Worm (Caenorhabditis elegans) whole organism, late embryonic: ENCODE measurements around the gene F21C10.11.

Source experiments
- F13H6.1 ChIP-seq: sonication (generic microtip); optimal IDR thresholded peaks from 2 replicates; lab custom pipeline; 2016; ENCODE audit warnings: missing genetic modification characterization, missing compliant biosample characterization
- K02D7.2 ChIP-seq: sonication (generic microtip); optimal IDR thresholded peaks from 2 replicates; lab custom pipeline; 2017; ENCODE audit warnings: mild to moderate bottlenecking, missing genetic modification characterization, missing compliant biosample characterization
- K09A11.1 ChIP-seq: sonication (generic microtip); optimal IDR thresholded peaks from 2 replicates; lab custom pipeline; 2017; ENCODE audit warnings: antibody characterized with exemption, mild to moderate bottlenecking, missing genetic modification characterization, missing compliant biosample characterization; ENCODE audit not compliant: insufficient read depth
- T23F11.4 ChIP-seq: fragments of 200-800 bp; sonication (Bioruptor generic); optimal IDR thresholded peaks from 2 replicates; lab custom pipeline; 2018; ENCODE audit warnings: mild to moderate bottlenecking, missing genetic modification characterization, missing compliant biosample characterization
- Y22D7AL.16 ChIP-seq: sonication (generic microtip); optimal IDR thresholded peaks from 2 replicates; lab custom pipeline; 2016; ENCODE audit warnings: missing genetic modification characterization, missing compliant biosample characterization
- ahr-1 ChIP-seq: sonication (generic microtip); optimal IDR thresholded peaks from 2 replicates; lab custom pipeline; 2016; ENCODE audit warnings: missing genetic modification characterization, missing compliant biosample characterization
- ama-1 ChIP-seq: fragments of 150-350 bp; optimal IDR thresholded peaks from 2 replicates; lab custom pipeline; 2014
- ceh-18 ChIP-seq: sonication (generic microtip); optimal IDR thresholded peaks from 2 replicates; lab custom pipeline; 2016; ENCODE audit warnings: missing genetic modification characterization, missing compliant biosample characterization
- ceh-19 ChIP-seq: fragments of 200-800 bp; sonication (Bioruptor generic); optimal IDR thresholded peaks from 2 replicates; lab custom pipeline; 2018; ENCODE audit warnings: mild to moderate bottlenecking, missing genetic modification characterization, missing compliant biosample characterization
- ceh-22 ChIP-seq: sonication (generic microtip); optimal IDR thresholded peaks from 2 replicates; lab custom pipeline; 2017; ENCODE audit warnings: missing biosample characterization, missing genetic modification characterization
- ceh-24 ChIP-seq: sonication (generic microtip); optimal IDR thresholded peaks from 2 replicates; lab custom pipeline; 2016; ENCODE audit warnings: mild to moderate bottlenecking, missing genetic modification characterization, missing compliant biosample characterization
- ceh-31 ChIP-seq: sonication (generic microtip); optimal IDR thresholded peaks from 2 replicates; lab custom pipeline; 2016; ENCODE audit warnings: missing genetic modification characterization, missing compliant biosample characterization
- ceh-34 ChIP-seq: sonication (generic microtip); optimal IDR thresholded peaks from 2 replicates; lab custom pipeline; 2016; ENCODE audit warnings: mild to moderate bottlenecking, missing genetic modification characterization, missing compliant biosample characterization
- ceh-6 ChIP-seq: fragments of 200-800 bp; sonication (Bioruptor generic); optimal IDR thresholded peaks from 2 replicates; lab custom pipeline; 2018; ENCODE audit warnings: mild to moderate bottlenecking, missing genetic modification characterization, missing compliant biosample characterization
- dve-1 ChIP-seq: sonication (generic microtip); optimal IDR thresholded peaks from 2 replicates; lab custom pipeline; 2017; ENCODE audit warnings: antibody characterized with exemption, mild to moderate bottlenecking, missing genetic modification characterization, missing compliant biosample characterization
- ets-4 ChIP-seq: sonication (generic microtip); optimal IDR thresholded peaks from 2 replicates; lab custom pipeline; 2016; ENCODE audit warnings: missing genetic modification characterization, missing compliant biosample characterization
- fax-1 ChIP-seq: sonication (generic microtip); optimal IDR thresholded peaks from 2 replicates; lab custom pipeline; 2016; ENCODE audit warnings: missing genotype, missing genetic modification characterization, missing compliant biosample characterization
- fkh-10 ChIP-seq: fragments of 150-350 bp; optimal IDR thresholded peaks from 2 replicates; lab custom pipeline; 2014; ENCODE audit warnings: missing biosample characterization, missing genetic modification reagents, missing genetic modification characterization
- fkh-6 ChIP-seq: sonication (generic microtip); optimal IDR thresholded peaks from 2 replicates; lab custom pipeline; 2016; ENCODE audit warnings: missing genetic modification characterization, missing compliant biosample characterization
- hlh-13 ChIP-seq: fragments of 200-800 bp; sonication (Bioruptor generic); optimal IDR thresholded peaks from 2 replicates; lab custom pipeline; 2018; ENCODE audit warnings: mild to moderate bottlenecking, missing genetic modification characterization, missing compliant biosample characterization
- hlh-30 ChIP-seq: sonication (generic microtip); optimal IDR thresholded peaks from 2 replicates; lab custom pipeline; 2017; ENCODE audit warnings: antibody characterized with exemption, missing genetic modification characterization, missing compliant biosample characterization; ENCODE audit not compliant: insufficient read depth
- hlh-6 ChIP-seq: sonication (generic microtip); optimal IDR thresholded peaks from 2 replicates; lab custom pipeline; 2016; ENCODE audit warnings: missing genotype, missing genetic modification characterization, missing compliant biosample characterization
- lim-6 ChIP-seq: sonication (generic microtip); optimal IDR thresholded peaks from 2 replicates; lab custom pipeline; 2016; ENCODE audit warnings: missing genetic modification characterization, missing compliant biosample characterization
- mec-3 ChIP-seq: sonication (generic microtip); optimal IDR thresholded peaks from 2 replicates; lab custom pipeline; 2016; ENCODE audit warnings: borderline replicate concordance, missing genetic modification characterization, missing compliant biosample characterization
- nhr-232 ChIP-seq: sonication (generic microtip); optimal IDR thresholded peaks from 2 replicates; lab custom pipeline; 2016; ENCODE audit warnings: missing genetic modification characterization, missing compliant biosample characterization
- npax-4 ChIP-seq: sonication (generic microtip); optimal IDR thresholded peaks from 2 replicates; lab custom pipeline; 2016; ENCODE audit warnings: missing genetic modification characterization, missing compliant biosample characterization
- pat-9 ChIP-seq: fragments of 200-800 bp; sonication (Bioruptor generic); optimal IDR thresholded peaks from 2 replicates; lab custom pipeline; 2018; ENCODE audit warnings: mild to moderate bottlenecking, missing genetic modification characterization, moderate library complexity, missing compliant biosample characterization
- pha-4 ChIP-seq: fragments of 150-350 bp; optimal IDR thresholded peaks from 2 replicates; lab custom pipeline; 2018; ENCODE audit warnings: missing biosample characterization, missing genetic modification reagents, missing genetic modification characterization
- pros-1 ChIP-seq: fragments of 150-350 bp; optimal IDR thresholded peaks from 2 replicates; lab custom pipeline; 2014; ENCODE audit warnings: missing biosample characterization, missing genetic modification reagents, missing genetic modification characterization
- ref-2 ChIP-seq: sonication (generic microtip); optimal IDR thresholded peaks from 2 replicates; lab custom pipeline; 2016; ENCODE audit warnings: missing genetic modification characterization, missing compliant biosample characterization
- rnt-1 ChIP-seq: sonication (generic microtip); optimal IDR thresholded peaks from 2 replicates; lab custom pipeline; 2016; ENCODE audit warnings: missing genetic modification characterization, missing compliant biosample characterization
- sox-2 ChIP-seq: fragments of 200-800 bp; sonication (Bioruptor generic); IDR thresholded peaks from 2 replicates; pipeline ENCODE4 v1.3.6; 2022; ENCODE audit warnings: missing genetic modification reagents, missing genetic modification characterization, missing compliant biosample characterization
- sox-4 ChIP-seq: sonication (generic microtip); optimal IDR thresholded peaks from 2 replicates; lab custom pipeline; 2017; ENCODE audit warnings: mild to moderate bottlenecking, missing genetic modification characterization, inconsistent platforms, missing compliant biosample characterization
- syd-9 ChIP-seq: sonication (generic microtip); optimal IDR thresholded peaks from 2 replicates; lab custom pipeline; 2016; ENCODE audit warnings: mild to moderate bottlenecking, missing genetic modification characterization, moderate library complexity, missing compliant biosample characterization
- tbx-2 ChIP-seq: sonication (generic microtip); optimal IDR thresholded peaks from 2 replicates; lab custom pipeline; 2016; ENCODE audit warnings: missing genetic modification characterization, missing compliant biosample characterization
- unc-3 ChIP-seq, 2 experiments: fragments of 200-800 bp in 1 of 2; sonication (Bioruptor generic) in 1 of 2; sonication (generic microtip) in 1 of 2; conservative IDR thresholded peaks in 1 of 2; optimal IDR thresholded peaks in 1 of 2; 2 replicates each; pipeline versions ENCODE4 v1.3.6 to Lab custom; 2016 to 2022; ENCODE audit warnings: missing compliant biosample characterization in 2 of 2, missing genetic modification characterization in 2 of 2, missing genetic modification reagents in 1 of 2
- zip-5 ChIP-seq: sonication (generic microtip); optimal IDR thresholded peaks from 2 replicates; lab custom pipeline; 2016; ENCODE audit warnings: missing genetic modification characterization, missing compliant biosample characterization
- ztf-16 ChIP-seq: sonication (generic microtip); optimal IDR thresholded peaks from 2 replicates; lab custom pipeline; 2017; ENCODE audit warnings: missing genetic modification characterization, missing compliant biosample characterization

The F21C10.11 gene

ce11 chrV:9132043-9132442, 8.8 kb downstream of the F21C10.11 start, which contains the start of gene F21C10.1:
TSS of gene F21C10.1 (plus strand) at chrV:9132343.
- no peak for TF ChIP-seq hlh-6 (tag; lab: Kevin White, UChicago)
- TF ChIP-seq sox-4 = no peak
- no peak for TF ChIP-seq rnt-1
- no peak for TF ChIP-seq ztf-16
- no peak for TF ChIP-seq ceh-22 (tag; lab: Kevin White, UChicago)
- TF ChIP-seq npax-4 = no peak
- TF ChIP-seq dve-1 (tag; lab: Kevin White, UChicago) = no peak
- TF ChIP-seq ceh-31 (tag; lab: Kevin White, UChicago) = no peak
- TF ChIP-seq hlh-30 = no peak
- TF ChIP-seq tbx-2 (tag; lab: Kevin White, UChicago) = no peak
- no peak for TF ChIP-seq lim-6
- TF ChIP-seq K02D7.2 (tag; lab: Kevin White, UChicago) = no peak
- no peak for TF ChIP-seq ceh-34 (tag; lab: Kevin White, UChicago)

ce11 chrV:9133950-9134349, 10.7 kb downstream of the F21C10.11 start, which contains the start of gene B0222.1:
TSS of gene B0222.1 (plus strand) at chrV:9134255.
- TF ChIP-seq ceh-34 (tag; lab: Kevin White, UChicago) (no peak), syd-9 (tag; lab: Kevin White, UChicago) (no peak), Y22D7AL.16 (tag; lab: Kevin White, UChicago) (no peak), npax-4 (no peak), K09A11.1 (tag; lab: Kevin White, UChicago) (no peak), tbx-2 (tag; lab: Kevin White, UChicago) (no peak), fax-1 (tag; lab: Kevin White, UChicago) (no peak), ceh-24 (no peak), ahr-1 (tag; lab: Kevin White, UChicago) (no peak), lim-6 (no peak), ama-1 (lab: Kevin White, UChicago) (no peak), ceh-19 (GFP tag; lab: Kevin White, UChicago) (no peak), zip-5 (no peak), ets-4 (tag; lab: Kevin White, UChicago) (no peak), fkh-6 (tag; lab: Kevin White, UChicago) (no peak), nhr-232 (tag; lab: Kevin White, UChicago) (no peak)

ce11 chrV:9137618-9138017, 14.3 kb downstream of the F21C10.11 start, which contains the start of gene pitr-2:
TSS of gene pitr-2 (minus strand) at chrV:9137718.
- TF ChIP-seq hlh-13 (GFP tag; lab: Kevin White, UChicago) = no peak
- no peak for TF ChIP-seq F13H6.1 (tag; lab: Kevin White, UChicago)
- no peak for TF ChIP-seq pros-1 (tag; lab: Kevin White, UChicago)
- TF ChIP-seq fkh-10 = no peak
- no peak for TF ChIP-seq sox-2 (GFP tag; lab: Robert Waterston, UW)
- no peak for TF ChIP-seq hlh-30
- no peak for TF ChIP-seq T23F11.4 (GFP tag; lab: Kevin White, UChicago)
- no peak for TF ChIP-seq sox-4
- no peak for TF ChIP-seq ceh-6 (GFP tag; lab: Kevin White, UChicago)
- no peak for TF ChIP-seq mec-3
- no peak for TF ChIP-seq ama-1 (lab: Kevin White, UChicago)
- TF ChIP-seq ceh-18 (tag; lab: Kevin White, UChicago) = no peak
- TF ChIP-seq rnt-1 = no peak
- TF ChIP-seq pha-4 (tag; lab: Kevin White, UChicago) = no peak
- TF ChIP-seq unc-3 (GFP tag; conservative IDR thresholded peaks at IDR 0.05; lab: Robert Waterston, UW) = no peak
- TF ChIP-seq unc-3 (tag; optimal IDR thresholded peaks at IDR 0.05; lab: Kevin White, UChicago) = no peak
- no peak for TF ChIP-seq pat-9 (tag; lab: Kevin White, UChicago)
- TF ChIP-seq K02D7.2 (tag; lab: Kevin White, UChicago) = no peak
- no peak for TF ChIP-seq ref-2 (tag; lab: Kevin White, UChicago)
